Worm (Caenorhabditis elegans) whole organism, mixed stage, embryonic: Measurements from ENCODE around the gene dnj-22.

ENCODE experiments used
- M03D4.4 ChIP-seq: sonication (generic microtip); optimal IDR thresholded peaks from 2 replicates; lab custom pipeline; 2017; ENCODE audit warnings: mild to moderate bottlenecking, missing genetic modification characterization, missing compliant biosample characterization
- bed-3 ChIP-seq: fragments of 200-800 bp; sonication (Bioruptor generic); optimal IDR thresholded peaks from 3 replicates; lab custom pipeline; 2018; ENCODE audit warnings: mild to moderate bottlenecking, missing genetic modification characterization, moderate library complexity, missing compliant biosample characterization
- blmp-1 ChIP-seq: fragments of 150-350 bp; optimal IDR thresholded peaks from 2 replicates; lab custom pipeline; 2014; ENCODE audit warnings: missing biosample characterization, missing genetic modification characterization
- ceh-39 ChIP-seq: fragments of 150-350 bp; optimal IDR thresholded peaks from 2 replicates; lab custom pipeline; 2014; ENCODE audit warnings: missing biosample characterization, missing genetic modification characterization
- ceh-43 ChIP-seq: fragments of 200-800 bp; sonication (Bioruptor generic); optimal IDR thresholded peaks from 2 replicates; lab custom pipeline; 2018; ENCODE audit warnings: mild to moderate bottlenecking, missing genetic modification characterization, moderate library complexity, missing compliant biosample characterization
- ceh-83 ChIP-seq: fragments of 200-800 bp; sonication (Bioruptor generic); optimal IDR thresholded peaks from 2 replicates; lab custom pipeline; 2018; ENCODE audit warnings: mild to moderate bottlenecking, missing genetic modification characterization, missing compliant biosample characterization
- ces-1 ChIP-seq: fragments of 150-350 bp; optimal IDR thresholded peaks from 2 replicates; lab custom pipeline; 2014; ENCODE audit warnings: missing biosample characterization, missing genetic modification reagents, missing genetic modification characterization
- cnd-1 ChIP-seq: fragments of 200-800 bp; sonication (Bioruptor generic); optimal IDR thresholded peaks from 2 replicates; lab custom pipeline; 2018; ENCODE audit warnings: mild to moderate bottlenecking, missing genetic modification characterization, missing compliant biosample characterization
- elt-1 ChIP-seq: sonication (generic microtip); optimal IDR thresholded peaks from 2 replicates; lab custom pipeline; 2017; ENCODE audit warnings: missing genetic modification characterization, mild to moderate bottlenecking, missing compliant biosample characterization, antibody characterized with exemption, moderate library complexity, borderline replicate concordance; ENCODE audit not compliant: insufficient read depth
- elt-3 ChIP-seq: fragments of 150-350 bp; optimal IDR thresholded peaks from 2 replicates; lab custom pipeline; 2014; ENCODE audit warnings: missing biosample characterization, missing genetic modification characterization
- flh-1 ChIP-seq: fragments of 200-800 bp; sonication (Bioruptor generic); optimal IDR thresholded peaks from 2 replicates; lab custom pipeline; 2018; ENCODE audit warnings: mild to moderate bottlenecking, missing genetic modification characterization, moderate library complexity, missing compliant biosample characterization
- ham-2 ChIP-seq: fragments of 200-800 bp; sonication (Bioruptor generic); optimal IDR thresholded peaks from 2 replicates; lab custom pipeline; 2018; ENCODE audit warnings: mild to moderate bottlenecking, missing genetic modification characterization, missing compliant biosample characterization
- hlh-1 ChIP-seq: fragments of 150-350 bp; optimal IDR thresholded peaks from 2 replicates; lab custom pipeline; 2014; ENCODE audit warnings: missing biosample characterization, missing genetic modification reagents, missing genetic modification characterization
- lin-13 ChIP-seq: fragments of 150-350 bp; optimal IDR thresholded peaks from 2 replicates; lab custom pipeline; 2014; ENCODE audit warnings: missing biosample characterization, missing genetic modification characterization
- lin-32 ChIP-seq: fragments of 200-800 bp; sonication (Bioruptor generic); optimal IDR thresholded peaks from 2 replicates; lab custom pipeline; 2018; ENCODE audit warnings: mild to moderate bottlenecking, missing genetic modification characterization, missing compliant biosample characterization
- mep-1 ChIP-seq: fragments of 150-350 bp; optimal IDR thresholded peaks from 2 replicates; lab custom pipeline; 2017; ENCODE audit warnings: missing biosample characterization, missing genetic modification reagents, missing genetic modification characterization, inconsistent platforms
- nhr-2 ChIP-seq: fragments of 150-350 bp; optimal IDR thresholded peaks from 2 replicates; lab custom pipeline; 2014; ENCODE audit warnings: missing biosample characterization, missing genetic modification characterization
- nhr-237 ChIP-seq: fragments of 150-350 bp; optimal IDR thresholded peaks from 2 replicates; lab custom pipeline; 2014; ENCODE audit warnings: missing biosample characterization, missing genetic modification characterization
- nhr-28 ChIP-seq: fragments of 150-350 bp; optimal IDR thresholded peaks from 2 replicates; lab custom pipeline; 2014; ENCODE audit warnings: missing biosample characterization, missing genetic modification characterization
- nhr-76 ChIP-seq: sonication (generic microtip); optimal IDR thresholded peaks from 2 replicates; lab custom pipeline; 2017; ENCODE audit warnings: missing biosample characterization, missing genetic modification characterization
- pha-4 ChIP-seq: fragments of 150-350 bp; optimal IDR thresholded peaks from 2 replicates; lab custom pipeline; 2018; ENCODE audit warnings: missing biosample characterization, missing genetic modification reagents, missing genetic modification characterization
- sem-2 ChIP-seq: fragments of 200-800 bp; sonication (Bioruptor generic); optimal IDR thresholded peaks from 2 replicates; lab custom pipeline; 2018; ENCODE audit warnings: mild to moderate bottlenecking, missing genetic modification characterization, missing compliant biosample characterization
- tbx-8 ChIP-seq: fragments of 200-800 bp; sonication (Bioruptor generic); optimal IDR thresholded peaks from 2 replicates; lab custom pipeline; 2018; ENCODE audit warnings: mild to moderate bottlenecking, missing genetic modification characterization, moderate library complexity, missing compliant biosample characterization
- unc-120 ChIP-seq: sonication (generic microtip); optimal IDR thresholded peaks from 2 replicates; lab custom pipeline; 2017; ENCODE audit warnings: missing genetic modification characterization, missing compliant biosample characterization; ENCODE audit not compliant: poor library complexity, severe bottlenecking
- unc-62 ChIP-seq: fragments of 150-350 bp; optimal IDR thresholded peaks from 2 replicates; lab custom pipeline; 2014; ENCODE audit warnings: missing biosample characterization, missing genetic modification reagents, missing genetic modification characterization
- zip-8 ChIP-seq: fragments of 150-350 bp; optimal IDR thresholded peaks from 2 replicates; lab custom pipeline; 2014; ENCODE audit warnings: missing biosample characterization, missing genetic modification characterization
- ztf-11 ChIP-seq: fragments of 150-350 bp; optimal IDR thresholded peaks from 2 replicates; lab custom pipeline; 2014; ENCODE audit warnings: missing biosample characterization, missing genetic modification characterization

Gene dnj-22

ce11 chrV:8460306-8460705, 1.6 kb downstream of the dnj-22 start, which contains the start of gene T23B12.6:
T23B12.6 (minus strand) TSS chrV:8460419.
- TF ChIP-seq flh-1 (GFP tag; lab: Kevin White, UChicago) (no peak), blmp-1 (tag; lab: Kevin White, UChicago) (no peak), ces-1 (GFP tag; lab: Kevin White, UChicago) (no peak), sem-2 (GFP tag; lab: Kevin White, UChicago) (no peak), ham-2 (GFP tag; lab: Kevin White, UChicago) (no peak), tbx-8 (GFP tag; lab: Kevin White, UChicago) (no peak), elt-3 (no peak)

ce11 chrV:8454995-8455446, 6.9 kb downstream of the dnj-22 start, which contains the start of gene T23B12.11:
T23B12.11 (plus strand) TSS chrV:8455396.
- no peak for TF ChIP-seq ham-2 (GFP tag; lab: Kevin White, UChicago)

- TF ChIP-seq elt-3: no peak
- no peak for TF ChIP-seq unc-120
- TF ChIP-seq tbx-8 (GFP tag; lab: Kevin White, UChicago): no peak
- no peak for TF ChIP-seq nhr-237
- TF ChIP-seq M03D4.4 (tag; lab: Kevin White, UChicago): no peak
- no peak for TF ChIP-seq ceh-43 (GFP tag; lab: Kevin White, UChicago)
- TF ChIP-seq cnd-1 (tag; lab: Kevin White, UChicago): no peak
- no peak for TF ChIP-seq lin-13
- no peak for TF ChIP-seq lin-32 (GFP tag; lab: Kevin White, UChicago)
- TF ChIP-seq unc-62 (GFP tag; lab: Kevin White, UChicago): no peak
- no peak for TF ChIP-seq pha-4
- TF ChIP-seq, all 35 proteins: peak for 0
Measured at ce11 chrV:8450690-8451089, 11.2 kb downstream of the dnj-22 start.

ce11 chrV:8449241-8449640, 12.7 kb downstream of the dnj-22 start:
- no peak for TF ChIP-seq lin-13
- no peak for TF ChIP-seq ceh-43 (GFP tag; lab: Kevin White, UChicago)
- no peak for TF ChIP-seq elt-1 (tag; lab: Kevin White, UChicago)
- TF ChIP-seq nhr-2 (tag; lab: Kevin White, UChicago): no peak
- TF ChIP-seq elt-3: no peak
- TF ChIP-seq nhr-28 (tag; lab: Kevin White, UChicago): no peak

- no peak for TF ChIP-seq tbx-8 (GFP tag; lab: Kevin White, UChicago)
- TF ChIP-seq ceh-39: no peak
- TF ChIP-seq lin-32 (GFP tag; lab: Kevin White, UChicago): no peak
- TF ChIP-seq nhr-28 (tag; lab: Kevin White, UChicago): no peak
- TF ChIP-seq nhr-76 (tag; lab: Kevin White, UChicago): no peak
- no peak for TF ChIP-seq flh-1 (GFP tag; lab: Kevin White, UChicago)
- no peak for TF ChIP-seq zip-8 (tag; lab: Kevin White, UChicago)
- no peak for TF ChIP-seq ceh-83 (GFP tag; lab: Kevin White, UChicago)
- TF ChIP-seq ztf-11: no peak
- TF ChIP-seq bed-3 (GFP tag; lab: Kevin White, UChicago): no peak
- no peak for TF ChIP-seq M03D4.4 (tag; lab: Kevin White, UChicago)
- no peak for TF ChIP-seq ham-2 (GFP tag; lab: Kevin White, UChicago)
- TF ChIP-seq sem-2 (GFP tag; lab: Kevin White, UChicago): no peak
- TF ChIP-seq nhr-2 (tag; lab: Kevin White, UChicago): no peak
- no peak for TF ChIP-seq pha-4
- TF ChIP-seq elt-1 (tag; lab: Kevin White, UChicago): no peak
- no peak for TF ChIP-seq cnd-1 (tag; lab: Kevin White, UChicago)
Measured at ce11 chrV:8447928-8448327, 14.0 kb downstream of the dnj-22 start, which contains the start of gene T23B12.5. T23B12.5 (minus strand) TSS chrV:8448028.

- no peak for TF ChIP-seq mep-1 (tag; lab: Kevin White, UChicago)
- TF ChIP-seq hlh-1 (tag; lab: Kevin White, UChicago): peak; percentile 19
- TF ChIP-seq pha-4: peak; percentile 91
- TF ChIP-seq, all 35 proteins: peak for 2
Measured at ce11 chrV:8445636-8446035, 16.3 kb downstream of the dnj-22 start.
